Worm (Caenorhabditis elegans) whole organism, mixed stage, embryonic: ENCODE data around the gene F22B3.5.

Experiments
- ceh-83 ChIP-seq: fragments of 200-800 bp; sonication (Bioruptor generic); optimal IDR thresholded peaks from 2 replicates; lab custom pipeline; 2018; ENCODE audit warnings: mild to moderate bottlenecking, missing genetic modification characterization, missing compliant biosample characterization
- nhr-237 ChIP-seq: fragments of 150-350 bp; optimal IDR thresholded peaks from 2 replicates; lab custom pipeline; 2014; ENCODE audit warnings: missing biosample characterization, missing genetic modification characterization
- nhr-28 ChIP-seq: fragments of 150-350 bp; optimal IDR thresholded peaks from 2 replicates; lab custom pipeline; 2014; ENCODE audit warnings: missing biosample characterization, missing genetic modification characterization

ce11 chrIV:11459684-11460083, 43.1 kb upstream of the F22B3.5 start, which contains the start of gene npr-3:
- TF ChIP-seq nhr-237 (no peak), nhr-28 (tag; lab: Kevin White, UChicago) (no peak), ceh-83 (GFP tag; lab: Kevin White, UChicago) (no peak)
